Worm (Caenorhabditis elegans) whole organism, late embryonic: ENCODE measurements around the gene F35H10.5.

ENCODE experiments used
- C38D4.7 ChIP-seq: fragments of 200-800 bp; sonication (Bioruptor generic); optimal IDR thresholded peaks from 2 replicates; lab custom pipeline; 2018; ENCODE audit warnings: mild to moderate bottlenecking, missing genetic modification characterization, moderate library complexity, missing compliant biosample characterization
- K02D7.2 ChIP-seq: sonication (generic microtip); optimal IDR thresholded peaks from 2 replicates; lab custom pipeline; 2017; ENCODE audit warnings: mild to moderate bottlenecking, missing genetic modification characterization, missing compliant biosample characterization
- ahr-1 ChIP-seq: sonication (generic microtip); optimal IDR thresholded peaks from 2 replicates; lab custom pipeline; 2016; ENCODE audit warnings: missing genetic modification characterization, missing compliant biosample characterization
- ceh-14 ChIP-seq: sonication (generic microtip); optimal IDR thresholded peaks from 2 replicates; lab custom pipeline; 2016; ENCODE audit warnings: missing genotype, missing genetic modification characterization, missing compliant biosample characterization
- ceh-18 ChIP-seq: sonication (generic microtip); optimal IDR thresholded peaks from 2 replicates; lab custom pipeline; 2016; ENCODE audit warnings: missing genetic modification characterization, missing compliant biosample characterization
- ceh-19 ChIP-seq: fragments of 200-800 bp; sonication (Bioruptor generic); optimal IDR thresholded peaks from 2 replicates; lab custom pipeline; 2018; ENCODE audit warnings: mild to moderate bottlenecking, missing genetic modification characterization, missing compliant biosample characterization
- ceh-2 ChIP-seq: sonication (generic microtip); optimal IDR thresholded peaks from 2 replicates; lab custom pipeline; 2016; ENCODE audit warnings: missing genotype, missing genetic modification characterization, missing compliant biosample characterization
- ceh-30 ChIP-seq: fragments of 150-350 bp; optimal IDR thresholded peaks from 2 replicates; lab custom pipeline; 2014; ENCODE audit warnings: missing biosample characterization, missing genetic modification characterization
- ceh-6 ChIP-seq: fragments of 200-800 bp; sonication (Bioruptor generic); optimal IDR thresholded peaks from 2 replicates; lab custom pipeline; 2018; ENCODE audit warnings: mild to moderate bottlenecking, missing genetic modification characterization, missing compliant biosample characterization
- dmd-4 ChIP-seq: sonication (generic microtip); optimal IDR thresholded peaks from 2 replicates; lab custom pipeline; 2016; ENCODE audit warnings: borderline replicate concordance, missing genetic modification characterization, missing compliant biosample characterization
- dve-1 ChIP-seq: sonication (generic microtip); optimal IDR thresholded peaks from 2 replicates; lab custom pipeline; 2017; ENCODE audit warnings: antibody characterized with exemption, mild to moderate bottlenecking, missing genetic modification characterization, missing compliant biosample characterization
- elt-2 ChIP-seq: sonication (generic microtip); optimal IDR thresholded peaks from 2 replicates; lab custom pipeline; 2016; ENCODE audit warnings: missing genetic modification reagents, missing genetic modification characterization, missing compliant biosample characterization
- fax-1 ChIP-seq: sonication (generic microtip); optimal IDR thresholded peaks from 2 replicates; lab custom pipeline; 2016; ENCODE audit warnings: missing genotype, missing genetic modification characterization, missing compliant biosample characterization
- fkh-10 ChIP-seq: fragments of 150-350 bp; optimal IDR thresholded peaks from 2 replicates; lab custom pipeline; 2014; ENCODE audit warnings: missing biosample characterization, missing genetic modification reagents, missing genetic modification characterization
- gmeb-2 ChIP-seq: sonication (generic microtip); optimal IDR thresholded peaks from 2 replicates; lab custom pipeline; 2016; ENCODE audit warnings: missing genetic modification characterization, inconsistent platforms, missing compliant biosample characterization
- hlh-15 ChIP-seq: sonication (generic microtip); optimal IDR thresholded peaks from 2 replicates; lab custom pipeline; 2016; ENCODE audit warnings: missing genetic modification characterization, missing compliant biosample characterization
- hlh-30 ChIP-seq: sonication (generic microtip); optimal IDR thresholded peaks from 2 replicates; lab custom pipeline; 2017; ENCODE audit warnings: antibody characterized with exemption, missing genetic modification characterization, missing compliant biosample characterization; ENCODE audit not compliant: insufficient read depth
- madf-2 ChIP-seq: sonication (generic microtip); optimal IDR thresholded peaks from 2 replicates; lab custom pipeline; 2017; ENCODE audit warnings: missing genetic modification characterization, missing compliant biosample characterization
- nhr-11 ChIP-seq: fragments of 150-350 bp; optimal IDR thresholded peaks from 2 replicates; lab custom pipeline; 2014; ENCODE audit warnings: missing biosample characterization, missing genetic modification characterization
- npax-4 ChIP-seq: sonication (generic microtip); optimal IDR thresholded peaks from 2 replicates; lab custom pipeline; 2016; ENCODE audit warnings: missing genetic modification characterization, missing compliant biosample characterization
- pag-3 ChIP-seq: sonication (generic microtip); optimal IDR thresholded peaks from 2 replicates; lab custom pipeline; 2016; ENCODE audit warnings: missing compliant biosample characterization, missing genetic modification characterization, borderline replicate concordance
- pha-2 ChIP-seq: sonication (generic microtip); optimal IDR thresholded peaks from 2 replicates; lab custom pipeline; 2017; ENCODE audit warnings: mild to moderate bottlenecking, missing genetic modification characterization, missing compliant biosample characterization
- pha-4 ChIP-seq: fragments of 150-350 bp; optimal IDR thresholded peaks from 2 replicates; lab custom pipeline; 2018; ENCODE audit warnings: missing biosample characterization, missing genetic modification reagents, missing genetic modification characterization
- pros-1 ChIP-seq: fragments of 150-350 bp; optimal IDR thresholded peaks from 2 replicates; lab custom pipeline; 2014; ENCODE audit warnings: missing biosample characterization, missing genetic modification reagents, missing genetic modification characterization
- ref-2 ChIP-seq: sonication (generic microtip); optimal IDR thresholded peaks from 2 replicates; lab custom pipeline; 2016; ENCODE audit warnings: missing genetic modification characterization, missing compliant biosample characterization
- sox-4 ChIP-seq: sonication (generic microtip); optimal IDR thresholded peaks from 2 replicates; lab custom pipeline; 2017; ENCODE audit warnings: mild to moderate bottlenecking, missing genetic modification characterization, inconsistent platforms, missing compliant biosample characterization
- syd-9 ChIP-seq: sonication (generic microtip); optimal IDR thresholded peaks from 2 replicates; lab custom pipeline; 2016; ENCODE audit warnings: mild to moderate bottlenecking, missing genetic modification characterization, moderate library complexity, missing compliant biosample characterization
- tbx-2 ChIP-seq: sonication (generic microtip); optimal IDR thresholded peaks from 2 replicates; lab custom pipeline; 2016; ENCODE audit warnings: missing genetic modification characterization, missing compliant biosample characterization
- unc-42 ChIP-seq: sonication (generic microtip); optimal IDR thresholded peaks from 2 replicates; lab custom pipeline; 2016; ENCODE audit warnings: missing genotype, missing genetic modification characterization, missing compliant biosample characterization
- unc-86 ChIP-seq: sonication (generic microtip); optimal IDR thresholded peaks from 2 replicates; lab custom pipeline; 2016; ENCODE audit warnings: missing genetic modification characterization, missing compliant biosample characterization
- ztf-16 ChIP-seq: sonication (generic microtip); optimal IDR thresholded peaks from 2 replicates; lab custom pipeline; 2017; ENCODE audit warnings: missing genetic modification characterization, missing compliant biosample characterization

The F35H10.5 gene

ce11 chrIV:8266024-8266949, 34.3 kb upstream of the F35H10.5 start:
- no peak for TF ChIP-seq ahr-1 (tag; lab: Kevin White, UChicago)
- TF ChIP-seq fax-1 (tag; lab: Kevin White, UChicago), result no peak
- TF ChIP-seq, all 69 proteins: peak for 0

- no peak for TF ChIP-seq unc-86
- TF ChIP-seq ref-2 (tag; lab: Kevin White, UChicago), result no peak
- no peak for TF ChIP-seq nhr-11 (tag; lab: Kevin White, UChicago)
- no peak for TF ChIP-seq madf-2
- TF ChIP-seq hlh-30 (tag; lab: Kevin White, UChicago), result no peak
- TF ChIP-seq dve-1, result no peak
- TF ChIP-seq ceh-2 (tag; lab: Kevin White, UChicago), result no peak
- no peak for TF ChIP-seq ceh-14
- TF ChIP-seq syd-9 (tag; lab: Kevin White, UChicago), result no peak
- TF ChIP-seq pros-1 (tag; lab: Kevin White, UChicago), result no peak
- no peak for TF ChIP-seq ceh-6
- TF ChIP-seq npax-4 (tag; lab: Kevin White, UChicago), result no peak
- TF ChIP-seq pha-2 (tag; lab: Kevin White, UChicago), result no peak
Measured at ce11 chrIV:8268024-8268423, 32.5 kb upstream of the F35H10.5 start, which contains the start of the genes K07H8.5 and K07H8.8. Gene K07H8.5, plus strand, starts transcription at chrIV:8268324. Gene K07H8.8, minus strand, starts transcription at chrIV:8268412.

- TF ChIP-seq sox-4 (tag; lab: Kevin White, UChicago), result no peak
- no peak for TF ChIP-seq pros-1 (tag; lab: Kevin White, UChicago)
Measured at ce11 chrIV:8273334-8273733, 27.2 kb upstream of the F35H10.5 start.

- TF ChIP-seq elt-2 (tag; lab: Kevin White, UChicago), result no peak
- TF ChIP-seq, all 69 proteins: peak for 0
Measured at ce11 chrIV:8275232-8275631, 25.3 kb upstream of the F35H10.5 start, which contains the start of gene K07H8.11. Gene K07H8.11, minus strand, starts transcription at chrIV:8275332.

ce11 chrIV:8276609-8277008, 24.0 kb upstream of the F35H10.5 start, which contains the start of gene K07H8.12:
Gene K07H8.12, minus strand, starts transcription at chrIV:8276709.
- no peak for TF ChIP-seq syd-9 (tag; lab: Kevin White, UChicago)
- TF ChIP-seq tbx-2 (tag; lab: Kevin White, UChicago), result no peak

- TF ChIP-seq K02D7.2 (tag; lab: Kevin White, UChicago) (no peak), hlh-30 (tag; lab: Kevin White, UChicago) (no peak), ztf-16 (tag; lab: Kevin White, UChicago) (no peak), pha-4 (no peak), dmd-4 (tag; lab: Kevin White, UChicago) (no peak), gmeb-2 (no peak), ceh-30 (tag; lab: Kevin White, UChicago) (no peak), unc-42 (no peak)
Measured at ce11 chrIV:8283214-8283613, 17.4 kb upstream of the F35H10.5 start.

- TF ChIP-seq C38D4.7, result no peak
- no peak for TF ChIP-seq nhr-11 (tag; lab: Kevin White, UChicago)
- no peak for TF ChIP-seq pha-2 (tag; lab: Kevin White, UChicago)
- TF ChIP-seq fkh-10, result no peak
- TF ChIP-seq unc-42, result no peak
- no peak for TF ChIP-seq ceh-30 (tag; lab: Kevin White, UChicago)
- no peak for TF ChIP-seq hlh-15
- no peak for TF ChIP-seq pag-3 (tag; lab: Kevin White, UChicago)
- no peak for TF ChIP-seq ceh-18
- TF ChIP-seq ceh-19 (GFP tag; lab: Kevin White, UChicago), result no peak
- no peak for TF ChIP-seq ceh-14
Measured at ce11 chrIV:8286352-8286751, 14.2 kb upstream of the F35H10.5 start, which contains the start of gene K07H8.9. Gene K07H8.9, minus strand, starts transcription at chrIV:8286476.
